Worm (Caenorhabditis elegans) whole organism, L4/young adult: ENCODE data around the gene C28D4.7.

Source experiments
- dao-5 ChIP-seq: sonication (generic microtip); optimal IDR thresholded peaks from 2 replicates; lab custom pipeline; 2016; ENCODE audit warnings: missing genotype, missing genetic modification characterization, moderate library complexity, missing compliant biosample characterization
- him-1 ChIP-seq: sonication (generic microtip); optimal IDR thresholded peaks from 2 replicates; lab custom pipeline; 2016; ENCODE audit warnings: missing genotype, missing genetic modification reagents, missing genetic modification characterization, missing compliant biosample characterization

- TF ChIP-seq dao-5 (tag; lab: Kevin White, UChicago) (no peak), him-1 (tag; lab: Kevin White, UChicago) (no peak)
Measured at ce11 chrIV:9789496-9789895, 46.5 kb upstream of the C28D4.7 start, which contains the start of gene T13F2.4.
